Fruit fly (Drosophila melanogaster) whole organism, embryonic: ENCODE data around the gene erm.
A peak's percentile ranks its signal among the peaks of the same experiment; 100 is the strongest.

Source experiments
- ATbp ChIP-seq: fragments of 200-800 bp; sonication (Bioruptor generic); optimal IDR thresholded peaks from 2 replicates; lab custom pipeline; 2017; ENCODE audit warnings: missing biosample characterization, mild to moderate bottlenecking, missing genetic modification characterization, missing genetic modification reagents
- Atf-2 ChIP-seq: fragments of 200-800 bp; sonication (Bioruptor generic); optimal IDR thresholded peaks from 2 replicates; lab custom pipeline; 2016; ENCODE audit warnings: missing biosample characterization, missing genetic modification characterization
- Awh ChIP-seq: fragments of 200-800 bp; sonication (Bioruptor generic); IDR thresholded peaks from 2 replicates; pipeline ENCODE4, ENCODE4 v1.3.6; 2022; ENCODE audit warnings: missing biosample characterization, missing genetic modification characterization
- Bdp1 ChIP-seq: fragments of 200-800 bp; sonication (Bioruptor generic); optimal IDR thresholded peaks from 3 replicates; lab custom pipeline; 2016; ENCODE audit warnings: missing biosample characterization, missing genetic modification characterization
- CG10267 ChIP-seq: fragments of 200-800 bp; sonication (Bioruptor generic); optimal IDR thresholded peaks from 2 replicates; lab custom pipeline; 2018; ENCODE audit warnings: missing biosample characterization, mild to moderate bottlenecking, missing genetic modification characterization, moderate library complexity
- CG10321 ChIP-seq: fragments of 200-800 bp; sonication (Bioruptor generic); IDR thresholded peaks from 2 replicates; pipeline ENCODE4 v1.3.6; 2022; ENCODE audit warnings: missing biosample characterization, missing genetic modification characterization
- CG11398 ChIP-seq: fragments of 200-800 bp; sonication (Bioruptor generic); optimal IDR thresholded peaks from 2 replicates; lab custom pipeline; 2016; ENCODE audit warnings: missing biosample characterization, missing genetic modification characterization
- CG11560 ChIP-seq: fragments of 200-800 bp; sonication (Bioruptor generic); IDR thresholded peaks from 3 replicates; pipeline ENCODE4 v1.3.6; 2022; ENCODE audit warnings: missing biosample characterization, missing genetic modification characterization
- CG12236 ChIP-seq: fragments of 200-800 bp; sonication (Bioruptor generic); optimal IDR thresholded peaks from 2 replicates; lab custom pipeline; 2016; ENCODE audit warnings: missing biosample characterization, missing genetic modification characterization
- CG13424 ChIP-seq: fragments of 200-800 bp; sonication (Bioruptor generic); optimal IDR thresholded peaks from 2 replicates; lab custom pipeline; 2019; ENCODE audit warnings: missing biosample characterization, mild to moderate bottlenecking, missing genetic modification characterization, moderate library complexity
- CG14014 ChIP-seq: fragments of 200-800 bp; sonication (Bioruptor generic); IDR thresholded peaks from 2 replicates; pipeline ENCODE4 v1.3.6; 2022; ENCODE audit warnings: missing biosample characterization, missing genetic modification characterization
- CG15479 ChIP-seq: fragments of 200-800 bp; sonication (Bioruptor generic); optimal IDR thresholded peaks from 3 replicates; lab custom pipeline; 2019; ENCODE audit warnings: missing biosample characterization, mild to moderate bottlenecking, missing genetic modification characterization, moderate library complexity
- CG15514 ChIP-seq: fragments of 200-800 bp; sonication (Bioruptor generic); optimal IDR thresholded peaks from 3 replicates; lab custom pipeline; 2017; ENCODE audit warnings: missing biosample characterization, missing genetic modification characterization, mild to moderate bottlenecking, moderate library complexity, missing genetic modification reagents
- CG17328 ChIP-seq: fragments of 200-800 bp; sonication (Bioruptor generic); IDR thresholded peaks from 2 replicates; pipeline ENCODE4 v1.3.6; 2022; ENCODE audit warnings: missing biosample characterization, missing genetic modification characterization
- CG1832 ChIP-seq: fragments of 200-800 bp; sonication (Bioruptor generic); optimal IDR thresholded peaks from 2 replicates; lab custom pipeline; 2017; ENCODE audit warnings: missing biosample characterization, mild to moderate bottlenecking, missing genetic modification characterization, inconsistent platforms
- CG3065 ChIP-seq: fragments of 200-800 bp; sonication (Bioruptor generic); optimal IDR thresholded peaks from 2 replicates; lab custom pipeline; 2016; ENCODE audit warnings: missing biosample characterization, missing genetic modification characterization
- CG4360 ChIP-seq: fragments of 200-800 bp; sonication (Bioruptor generic); IDR thresholded peaks from 2 replicates; pipeline ENCODE4 v1.3.6; 2022; ENCODE audit warnings: missing biosample characterization, missing genetic modification characterization
- CG6813 ChIP-seq: fragments of 200-800 bp; sonication (Bioruptor generic); optimal IDR thresholded peaks from 2 replicates; lab custom pipeline; 2017; ENCODE audit warnings: missing biosample characterization, missing genetic modification characterization, mild to moderate bottlenecking, moderate library complexity, missing genetic modification reagents
- CHES-1-like ChIP-seq: fragments of 200-800 bp; sonication (Bioruptor generic); optimal IDR thresholded peaks from 2 replicates; lab custom pipeline; 2016; ENCODE audit warnings: missing biosample characterization, missing genetic modification characterization
- E2f1 ChIP-seq: fragments of 200-800 bp; sonication (Bioruptor generic); IDR thresholded peaks from 2 replicates; pipeline ENCODE4 v1.3.6; 2022; ENCODE audit warnings: missing biosample characterization, missing genetic modification characterization
- HHEX ChIP-seq: fragments of 200-800 bp; sonication (Bioruptor generic); optimal IDR thresholded peaks from 3 replicates; lab custom pipeline; 2017; ENCODE audit warnings: missing biosample characterization, mild to moderate bottlenecking, missing genetic modification characterization, missing genetic modification reagents
- Hey ChIP-seq: fragments of 200-800 bp; sonication (Bioruptor generic); optimal IDR thresholded peaks from 3 replicates; lab custom pipeline; 2018; ENCODE audit warnings: missing biosample characterization, mild to moderate bottlenecking, missing genetic modification characterization
- Hmr ChIP-seq: fragments of 200-800 bp; sonication (Bioruptor generic); optimal IDR thresholded peaks from 3 replicates; lab custom pipeline; 2017; ENCODE audit warnings: mild to moderate bottlenecking, missing biosample characterization, missing genetic modification reagents, missing genetic modification characterization
- Med ChIP-seq: fragments of 200-800 bp; sonication (Bioruptor generic); peaks from one replicate; lab custom pipeline; 2016; ENCODE audit warnings: missing biosample characterization, missing genetic modification characterization, mild to moderate bottlenecking, inconsistent platforms, moderate library complexity
- NC2β ChIP-seq: fragments of 200-800 bp; sonication (Bioruptor generic); optimal IDR thresholded peaks from 2 replicates; lab custom pipeline; 2016; ENCODE audit warnings: missing biosample characterization, missing genetic modification characterization
- Nf-YA ChIP-seq: fragments of 200-800 bp; sonication (Bioruptor generic); IDR thresholded peaks from 2 replicates; pipeline ENCODE4 v1.3.6; 2022; ENCODE audit warnings: missing biosample characterization, missing genetic modification characterization
- Oli ChIP-seq: fragments of 200-800 bp; sonication (Bioruptor generic); optimal IDR thresholded peaks from 2 replicates; lab custom pipeline; 2018; ENCODE audit warnings: missing biosample characterization, mild to moderate bottlenecking, missing genetic modification characterization, moderate library complexity
- Rfx ChIP-seq: fragments of 200-800 bp; sonication (Bioruptor generic); IDR thresholded peaks from 2 replicates; pipeline ENCODE4 v1.3.6; 2022; ENCODE audit warnings: missing biosample characterization, missing genetic modification characterization
- ato ChIP-seq: fragments of 200-800 bp; sonication (Bioruptor generic); IDR thresholded peaks from 2 replicates; pipeline ENCODE4 v1.3.6; 2022; ENCODE audit warnings: missing biosample characterization, missing genetic modification characterization; ENCODE audit not compliant: partially characterized antibody
- cas ChIP-seq: fragments of 200-800 bp; sonication (Bioruptor generic); IDR thresholded peaks from 2 replicates; pipeline ENCODE4 v1.3.6; 2022; ENCODE audit warnings: missing biosample characterization, missing genetic modification characterization
- caup ChIP-seq: fragments of 200-800 bp; sonication (Bioruptor generic); optimal IDR thresholded peaks from 3 replicates; lab custom pipeline; 2017; ENCODE audit warnings: missing biosample characterization, mild to moderate bottlenecking, missing genetic modification characterization, moderate library complexity; ENCODE audit not compliant: severe bottlenecking
- crol ChIP-seq: fragments of 200-800 bp; sonication (Bioruptor generic); IDR thresholded peaks from 2 replicates; pipeline ENCODE4 v1.3.6; 2022; ENCODE audit warnings: missing biosample characterization, missing genetic modification characterization
- en ChIP-seq: fragments of 200-800 bp; sonication (Bioruptor generic); optimal IDR thresholded peaks from 2 replicates; lab custom pipeline; 2016; ENCODE audit warnings: missing biosample characterization, missing genetic modification characterization
- grau ChIP-seq: fragments of 200-800 bp; optimal IDR thresholded peaks from 3 replicates; lab custom pipeline; 2019; ENCODE audit warnings: missing biosample characterization, mild to moderate bottlenecking, missing genetic modification characterization, moderate library complexity
- gsb ChIP-seq: fragments of 200-800 bp; sonication (Bioruptor generic); IDR thresholded peaks from 2 replicates; pipeline ENCODE4 v1.3.6; 2022; ENCODE audit warnings: missing biosample characterization, missing genetic modification characterization
- gsb-n ChIP-seq: fragments of 200-800 bp; sonication (Bioruptor generic); optimal IDR thresholded peaks from 3 replicates; lab custom pipeline; 2018; ENCODE audit warnings: missing biosample characterization, mild to moderate bottlenecking, missing genetic modification characterization
- insv ChIP-seq, 2 experiments: fragments of 200-800 bp; sonication (Bioruptor generic); optimal IDR thresholded peaks; 3 replicates each; lab custom pipeline; 2016 to 2018; ENCODE audit warnings: missing biosample characterization in 2 of 2, missing genetic modification characterization in 2 of 2
- nmo ChIP-seq: fragments of 200-800 bp; sonication (Bioruptor generic); optimal IDR thresholded peaks from 2 replicates; lab custom pipeline; 2018; ENCODE audit warnings: missing biosample characterization, mild to moderate bottlenecking, missing genetic modification characterization, moderate library complexity
- oc ChIP-seq: fragments of 200-800 bp; sonication (Bioruptor generic); optimal IDR thresholded peaks from 2 replicates; lab custom pipeline; 2018; ENCODE audit warnings: missing biosample characterization, mild to moderate bottlenecking, missing genetic modification characterization, moderate library complexity
- pzg ChIP-seq: fragments of 200-800 bp; sonication (Bioruptor generic); optimal IDR thresholded peaks from 3 replicates; lab custom pipeline; 2018; ENCODE audit warnings: missing biosample characterization, mild to moderate bottlenecking, missing genetic modification characterization, moderate library complexity
- seq ChIP-seq: fragments of 200-800 bp; sonication (Bioruptor generic); IDR thresholded peaks from 2 replicates; pipeline ENCODE4 v1.3.6; 2022; ENCODE audit warnings: missing biosample characterization, missing genetic modification characterization
- sob ChIP-seq: fragments of 200-800 bp; sonication (Bioruptor generic); IDR thresholded peaks from 2 replicates; pipeline ENCODE4 v1.3.6; 2022; ENCODE audit warnings: missing biosample characterization, missing genetic modification characterization
- yki ChIP-seq: fragments of >200 bp; optimal IDR thresholded peaks from 3 replicates; lab custom pipeline; 2018
- zen2 ChIP-seq: fragments of 200-800 bp; sonication (Bioruptor generic); IDR thresholded peaks from 3 replicates; pipeline ENCODE4 v1.3.6; 2022; ENCODE audit warnings: missing biosample characterization, missing genetic modification characterization; ENCODE audit not compliant: partially characterized antibody

The erm gene

dm6 chr2L:1954541-1954940 is 15.6 kb downstream of the erm start (continued):
- peak; percentile 69 to 96 for TF ChIP-seq insv (GFP tag; optimal IDR thresholded peaks at IDR 0.05; lab: Kevin White, UChicago)

DNA sequence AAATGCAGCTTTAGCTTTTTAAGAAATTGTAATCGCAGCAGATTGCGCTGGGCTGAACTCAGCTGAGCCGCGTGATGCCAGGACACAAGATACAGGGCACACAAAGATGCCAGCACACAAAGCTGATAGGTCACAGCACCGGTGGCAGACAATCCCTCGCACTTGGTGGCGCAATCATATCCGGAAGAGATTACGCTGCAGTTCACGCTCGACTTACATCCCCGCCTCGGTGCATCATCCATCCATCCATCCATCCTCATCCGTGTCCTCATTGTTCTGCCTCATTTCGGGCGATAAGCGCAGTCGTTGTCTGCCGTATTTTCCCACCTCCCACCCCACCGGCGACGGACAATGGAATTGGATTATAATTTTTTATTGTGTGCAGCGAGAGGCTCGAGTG is 22.2 kb downstream of the erm start:
- TF ChIP-seq crol (0 out of 2 replicates have a peak, but pooled peaks have one; percentile 38), gsb (GFP tag; lab: Robert Waterston, UW) (no peak), cas (GFP tag; lab: Robert Waterston, UW) (no peak), CG17328 (GFP tag; lab: Robert Waterston, UW) (no peak), yki (lab: Kevin White, UChicago) (no peak), grau (tag; lab: Kevin White, UChicago) (no peak), CG15479 (peak; percentile 66), NC2β (GFP tag; lab: Kevin White, UChicago) (no peak), ato (GFP tag; lab: Robert Waterston, UW) (no peak), CG4360 (GFP tag; lab: Robert Waterston, UW) (no peak), gsb-n (tag; lab: Kevin White, UChicago) (no peak), ATbp (GFP tag; lab: Kevin White, UChicago) (no peak), Bdp1 (GFP tag; lab: Kevin White, UChicago) (no peak), oc (tag; lab: Kevin White, UChicago) (peak; percentile 14)

- no peak for TF ChIP-seq E2f1 (GFP tag; lab: Robert Waterston, UW)
- TF ChIP-seq CG10321 (GFP tag; lab: Robert Waterston, UW) = no peak
- no peak for TF ChIP-seq CG11398
- TF ChIP-seq CG12236 (GFP tag; lab: Kevin White, UChicago) = no peak
- TF ChIP-seq HHEX = no peak
- TF ChIP-seq pzg (GFP tag; lab: Kevin White, UChicago) = no peak
These were observed 23.5 kb downstream of the erm start, which contains the start of gene CG33673 for dm6 chr2L:1946628-1947027. CG33673 (minus strand) TSS chr2L:1946728.

dm6 chr2L:1945609-1946008 is 24.6 kb downstream of the erm start, which contains the start of gene CG15357:
CG15357 (minus strand) TSS chr2L:1945709.
- TF ChIP-seq CG11560 (tag; lab: Robert Waterston, UW) = no peak
- no peak for TF ChIP-seq CG13424 (tag; lab: Kevin White, UChicago)
- TF ChIP-seq Oli (tag; lab: Kevin White, UChicago) = no peak
- no peak for TF ChIP-seq CHES-1-like (GFP tag; lab: Kevin White, UChicago)
- TF ChIP-seq nmo = no peak
- no peak for TF ChIP-seq CG3065 (GFP tag; lab: Kevin White, UChicago)

DNA sequence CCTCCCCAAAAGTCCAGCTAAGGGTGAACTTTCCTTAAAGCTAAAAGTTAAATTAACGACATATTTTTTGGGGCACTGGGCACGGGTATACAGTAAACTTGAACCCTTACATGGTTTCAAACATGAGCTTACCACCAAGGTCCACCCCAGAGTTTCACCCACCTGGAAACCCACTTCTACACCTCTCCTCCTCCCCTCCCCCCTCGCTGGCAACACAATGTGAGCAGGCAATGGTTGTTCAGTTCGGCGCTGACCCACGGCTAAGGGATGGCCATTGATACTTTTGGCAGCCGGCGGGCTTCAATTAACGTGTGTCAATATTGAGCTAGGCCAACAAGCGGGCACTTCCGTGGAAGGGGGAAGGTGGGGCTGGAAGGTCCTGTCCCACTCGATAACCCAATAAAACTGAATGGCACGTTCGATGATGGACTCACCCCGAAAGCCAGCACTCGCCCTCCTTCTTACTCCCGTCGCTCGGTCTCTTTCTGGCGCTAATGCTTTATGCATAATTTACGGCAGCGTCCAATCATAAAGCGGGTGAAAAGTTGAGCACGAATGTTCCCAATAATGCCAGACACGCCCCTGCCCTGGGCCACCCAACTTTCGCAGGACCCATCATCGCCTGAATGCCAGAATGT is 25.6 kb downstream of the erm start:
- TF ChIP-seq seq (GFP tag; lab: Robert Waterston, UW) = peak; percentile 75; the same call in 1 of the 2 replicates
- TF ChIP-seq en (GFP tag; lab: Kevin White, UChicago) = no peak
- peak; percentile 44 for TF ChIP-seq Hey (tag; lab: Kevin White, UChicago)
- TF ChIP-seq CG10267 (tag; lab: Kevin White, UChicago) = no peak
- peak; percentile 41 for TF ChIP-seq Hmr (GFP tag; lab: Kevin White, UChicago)
- 0 out of 2 replicates have a peak, but pooled peaks have one; percentile 18 for TF ChIP-seq Nf-YA (GFP tag; lab: Robert Waterston, UW)
- TF ChIP-seq Rfx (GFP tag; lab: Robert Waterston, UW) = peak; percentile 27; the same call in 1 of the 2 replicates
- peak; percentile 20 for TF ChIP-seq caup
- peak; percentile 24 for TF ChIP-seq CG6813
- TF ChIP-seq CG1832 (GFP tag; lab: Kevin White, UChicago) = peak; percentile 47
- no peak for TF ChIP-seq CG14014 (GFP tag; lab: Robert Waterston, UW)
- 0 out of 3 replicates have a peak, but pooled peaks have one; percentile 21 for TF ChIP-seq zen2 (GFP tag; lab: Robert Waterston, UW)
- TF ChIP-seq Atf-2 (GFP tag; lab: Kevin White, UChicago) = no peak
- peak; percentile 15; the same call in 1 of the 2 replicates for TF ChIP-seq Awh (GFP tag; lab: Robert Waterston, UW)
- TF ChIP-seq CG15514 (GFP tag; lab: Kevin White, UChicago) = peak; percentile 36
- peak; percentile 89 for TF ChIP-seq Med (GFP tag; lab: Kevin White, UChicago)
- TF ChIP-seq sob (GFP tag; lab: Robert Waterston, UW) = peak; percentile 44; the same call in 1 of the 2 replicates
